Worm (Caenorhabditis elegans): ENCODE results near the gene T24C12.3.

Gene T24C12.3

ce11 chrX:2213400-2214362 lies 10.0 kb upstream of the T24C12.3 start (continued):
- TF ChIP-seq hrde-1 (tag; optimal IDR thresholded peaks at IDR 0.05; ENCODE audit: borderline replicate concordance) (no peak), ama-1 (optimal IDR thresholded peaks at IDR 0.05) (no peak), ama-1 (GFP tag; optimal IDR thresholded peaks at IDR 0.05) (no peak), let-526 (GFP tag; IDR thresholded peaks at IDR 0.05) (no peak), F37B4.10 (GFP tag; IDR thresholded peaks at IDR 0.05) (0 out of 2 replicates have a peak, but pooled peaks have one; percentile 18), zfh-2 (GFP tag; conservative IDR thresholded peaks at IDR 0.05) (peak; percentile 85), nhr-80 (tag; optimal IDR thresholded peaks at IDR 0.05) (peak; percentile 16), madf-6 (GFP tag; IDR thresholded peaks at IDR 0.05) (no peak), ekl-4 (GFP tag; IDR thresholded peaks at IDR 0.05) (0 out of 2 replicates have a peak, but pooled peaks have one; percentile 28), madf-8 (GFP tag; conservative IDR thresholded peaks at IDR 0.05) (no peak), ceh-40 (GFP tag; IDR thresholded peaks at IDR 0.05) (no peak), fkh-3 (tag; optimal IDR thresholded peaks at IDR 0.05) (no peak), unc-130 (GFP tag; optimal IDR thresholded peaks at IDR 0.05) (no peak), bed-1 (GFP tag; IDR thresholded peaks at IDR 0.05) (no peak), egrh-3 (GFP tag; IDR thresholded peaks at IDR 0.05) (peak; percentile 78; the same call in 1 of the 2 replicates), gei-17 (GFP tag; optimal IDR thresholded peaks at IDR 0.05) (no peak), F57A8.1 (GFP tag; optimal IDR thresholded peaks at IDR 0.05) (no peak), ceh-91 (GFP tag; IDR thresholded peaks at IDR 0.05) (no peak), lir-1 (GFP tag; conservative IDR thresholded peaks at IDR 0.05) (no peak)

- TF ChIP-seq ceh-91 (GFP tag; IDR thresholded peaks at IDR 0.05) (no peak), athp-1 (tag; optimal IDR thresholded peaks at IDR 0.05) (no peak), K12H6.12 (tag; optimal IDR thresholded peaks at IDR 0.05) (no peak), D2030.7 (GFP tag; IDR thresholded peaks at IDR 0.05) (no peak), ceh-100 (GFP tag; IDR thresholded peaks at IDR 0.05) (no peak), pha-4 (tag; optimal IDR thresholded peaks at IDR 0.05) (no peak), nhr-80 (tag; optimal IDR thresholded peaks at IDR 0.05) (no peak), repo-1 (tag; optimal IDR thresholded peaks at IDR 0.05) (no peak), egl-18 (GFP tag; IDR thresholded peaks at IDR 0.05) (no peak), F33H1.4 (GFP tag; IDR thresholded peaks at IDR 0.05) (no peak), dox-1 (GFP tag; IDR thresholded peaks at IDR 0.05) (no peak), ceh-79 (tag; optimal IDR thresholded peaks at IDR 0.05) (no peak)
These were observed 9.0 kb upstream of the T24C12.3 start for ce11 chrX:2212712-2213111.

ce11 chrX:2212141-2212540 lies 8.4 kb upstream of the T24C12.3 start:
- TF ChIP-seq zfh-2 (GFP tag; conservative IDR thresholded peaks at IDR 0.05) (0 out of 2 replicates have a peak, but pooled peaks have one; percentile 13), F52B5.7 (tag; optimal IDR thresholded peaks at IDR 0.05) (no peak)

- TF ChIP-seq C06A6.2 (GFP tag; conservative IDR thresholded peaks at IDR 0.05) (no peak), mes-4 (tag; optimal IDR thresholded peaks at IDR 0.05) (no peak), akir-1 (GFP tag; optimal IDR thresholded peaks at IDR 0.05) (no peak), mxl-1 (tag; optimal IDR thresholded peaks at IDR 0.05) (no peak), lin-26 (GFP tag; IDR thresholded peaks at IDR 0.05) (no peak), nfya-2 (GFP tag; IDR thresholded peaks at IDR 0.05) (no peak), nfyb-1 (GFP tag; IDR thresholded peaks at IDR 0.05) (no peak), aptf-3 (GFP tag; IDR thresholded peaks at IDR 0.05) (no peak), madf-6 (GFP tag; IDR thresholded peaks at IDR 0.05) (no peak), F39B2.1 (GFP tag; IDR thresholded peaks at IDR 0.05) (no peak), F23B12.7 (tag; optimal IDR thresholded peaks at IDR 0.05; ENCODE audit: insufficient read depth) (no peak), dpl-1 (GFP tag; optimal IDR thresholded peaks at IDR 0.05) (no peak), cebp-1 (GFP tag; IDR thresholded peaks at IDR 0.05) (no peak), cebp-1 (tag; optimal IDR thresholded peaks at IDR 0.05) (no peak), ceh-100 (GFP tag; IDR thresholded peaks at IDR 0.05) (no peak), nhr-179 (tag; optimal IDR thresholded peaks at IDR 0.05) (no peak)
These were observed 7.1 kb upstream of the T24C12.3 start, which contains the start of gene peb-1 for ce11 chrX:2210751-2211150. Gene peb-1 (plus strand): TSS chrX:2211051.

Data from whole organism, young adult.